Worm (Caenorhabditis elegans): ENCODE results near the gene idhg-1.

DNA sequence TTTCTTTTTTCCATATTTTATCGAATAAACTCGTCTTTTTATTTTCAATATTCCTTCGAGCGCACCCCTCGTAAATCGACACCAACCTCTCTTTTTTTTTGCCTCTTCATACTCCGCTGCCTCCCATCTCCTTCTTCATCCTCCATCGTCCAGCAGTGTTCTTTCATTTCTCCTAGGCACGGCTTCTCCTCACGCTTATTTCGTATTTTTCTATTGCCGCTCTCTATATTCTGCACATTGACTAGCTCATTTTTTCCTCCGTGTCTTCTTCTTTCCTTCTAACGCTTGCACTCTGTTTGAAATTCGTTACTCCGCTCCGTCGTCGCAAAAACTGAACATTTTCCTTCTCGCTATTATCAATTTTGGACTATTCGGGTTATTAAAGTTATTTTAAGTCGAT is 13.3 kb upstream of the idhg-1 start:
- no peak for TF ChIP-seq skn-1 (tag; optimal IDR thresholded peaks at IDR 0.05)
- TF ChIP-seq lin-13 (GFP tag; optimal IDR thresholded peaks at IDR 0.05) = no peak
- no peak for TF ChIP-seq rnt-1 (tag; optimal IDR thresholded peaks at IDR 0.05)
- no peak for TF ChIP-seq swsn-7 (tag; optimal IDR thresholded peaks at IDR 0.05)
- no peak for TF ChIP-seq hlh-4 (tag; optimal IDR thresholded peaks at IDR 0.05)
- no peak for TF ChIP-seq jun-1 (tag; optimal IDR thresholded peaks at IDR 0.05)
- no peak for TF ChIP-seq mdl-1 (tag; optimal IDR thresholded peaks at IDR 0.05)
- TF ChIP-seq lin-15B (tag; optimal IDR thresholded peaks at IDR 0.05) = no peak
- TF ChIP-seq mep-1 (tag; optimal IDR thresholded peaks at IDR 0.05) = no peak
- TF ChIP-seq ceh-63 (GFP tag; optimal IDR thresholded peaks at IDR 0.05) = no peak
- TF ChIP-seq unc-86 (tag; optimal IDR thresholded peaks at IDR 0.05) = no peak
- TF ChIP-seq fkh-10 (GFP tag; optimal IDR thresholded peaks at IDR 0.05) = no peak
- TF ChIP-seq blmp-1 (tag; optimal IDR thresholded peaks at IDR 0.05) = no peak
- no peak for TF ChIP-seq ama-1 (optimal IDR thresholded peaks at IDR 0.05)

Data from whole organism, L1 larva.